Fruit fly (Drosophila melanogaster): ENCODE data around the gene Fip1.

The Fip1 gene

DNA sequence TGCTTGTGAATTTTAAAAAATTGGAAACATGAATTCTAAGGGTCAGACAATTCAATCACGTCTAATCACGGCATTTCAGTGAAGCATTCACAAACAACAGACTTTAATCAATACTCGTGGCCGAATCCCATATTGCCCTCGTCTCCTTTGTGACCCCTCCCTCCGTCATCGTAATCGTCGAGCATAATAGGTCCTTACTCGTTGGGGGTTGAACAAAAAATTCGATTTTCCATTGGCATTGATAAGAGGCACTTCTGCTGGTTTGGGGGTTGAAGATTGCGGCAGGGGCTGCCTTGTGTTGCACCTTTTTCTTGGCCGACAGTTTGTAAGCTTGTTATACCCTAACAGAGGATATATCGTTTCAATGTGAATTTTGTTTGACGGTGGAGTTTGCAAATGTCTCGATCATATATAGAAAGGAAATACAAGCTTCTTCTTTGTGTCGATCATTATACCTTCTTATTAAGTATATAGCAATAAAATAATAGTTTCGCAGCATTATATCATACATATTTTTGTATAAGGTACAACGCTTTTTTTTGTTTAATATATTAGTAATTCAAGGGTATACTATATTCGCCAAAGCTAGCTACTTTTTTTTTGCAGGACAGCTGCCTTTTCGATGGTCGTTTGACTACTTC lies 39.5 kb downstream of the Fip1 start:
- TF ChIP-seq Abd-B (GFP tag; optimal IDR thresholded peaks at IDR 0.05) (no peak), dl (GFP tag; optimal IDR thresholded peaks at IDR 0.05; ENCODE audit: insufficient read depth in 1 of 2, partially characterized antibody in 2 of 2) (no peak), tai (GFP tag; optimal IDR thresholded peaks at IDR 0.05) (no peak), lola (GFP tag; optimal IDR thresholded peaks at IDR 0.05) (no peak), Hr78 (GFP tag; optimal IDR thresholded peaks at IDR 0.05) (no peak), dmrt93B (GFP tag; optimal IDR thresholded peaks at IDR 0.05) (no peak), OdsH (GFP tag; optimal IDR thresholded peaks at IDR 0.05) (no peak)

DNA sequence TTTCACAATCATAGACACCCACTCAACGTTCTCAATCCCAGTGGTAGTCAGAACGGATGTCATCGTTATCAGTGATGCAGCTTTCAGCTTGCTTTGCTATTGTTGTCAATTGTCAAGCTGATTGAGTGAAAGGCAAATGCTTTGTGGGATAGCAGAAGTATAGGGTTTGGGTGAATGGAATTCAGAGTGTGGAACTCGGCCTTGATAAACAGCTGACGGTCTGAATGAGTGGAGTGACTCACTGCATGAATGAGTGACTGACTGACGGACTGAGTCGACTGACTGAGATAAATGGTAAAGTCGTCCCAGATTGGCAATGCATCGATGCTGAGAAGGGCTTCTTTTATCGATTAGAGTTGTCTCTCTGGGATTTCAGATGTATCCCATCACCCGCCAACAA lies 46.2 kb downstream of the Fip1 start:
- TF ChIP-seq h (GFP tag; optimal IDR thresholded peaks at IDR 0.05) (no peak), tai (GFP tag; optimal IDR thresholded peaks at IDR 0.05) (no peak), Sp1 (GFP tag; optimal IDR thresholded peaks at IDR 0.05) (no peak), CG9705 (GFP tag; optimal IDR thresholded peaks at IDR 0.05) (no peak), Hr78 (GFP tag; optimal IDR thresholded peaks at IDR 0.05) (no peak), Rel (GFP tag; optimal IDR thresholded peaks at IDR 0.05) (no peak), Rel (tag; optimal IDR thresholded peaks at IDR 0.05) (no peak), Dif (GFP tag; optimal IDR thresholded peaks at IDR 0.05; ENCODE audit: partially characterized antibody) (no peak), Mio (GFP tag; optimal IDR thresholded peaks at IDR 0.05) (no peak), dsf (GFP tag; optimal IDR thresholded peaks at IDR 0.05; ENCODE audit: borderline replicate concordance) (no peak), pan (optimal IDR thresholded peaks at IDR 0.05) (no peak), rgr (GFP tag; optimal IDR thresholded peaks at IDR 0.05) (no peak), dl (GFP tag; optimal IDR thresholded peaks at IDR 0.05; ENCODE audit: insufficient read depth in 1 of 2, partially characterized antibody in 2 of 2) (no peak), sage (GFP tag; optimal IDR thresholded peaks at IDR 0.05) (no peak)

All from whole organism, wandering third instar larva.